Worm (Caenorhabditis elegans): Measurements from ENCODE around the gene cdc-25.2.

Gene cdc-25.2

ce11 chrV:1610097-1610496, 43.2 kb downstream of the cdc-25.2 start, which contains the start of gene nhr-177 (continued):
- TF ChIP-seq lsy-2 (tag; optimal IDR thresholded peaks at IDR 0.05) (no peak), ztf-11 (tag; optimal IDR thresholded peaks at IDR 0.05) (no peak), mbf-1 (tag; optimal IDR thresholded peaks at IDR 0.05) (no peak), aly-2 (tag; optimal IDR thresholded peaks at IDR 0.05) (no peak), egl-27 (tag; optimal IDR thresholded peaks at IDR 0.05) (no peak), lin-13 (GFP tag; optimal IDR thresholded peaks at IDR 0.05) (no peak), ztf-1 (GFP tag; conservative IDR thresholded peaks at IDR 0.05) (no peak), snpc-4 (tag; optimal IDR thresholded peaks at IDR 0.05) (no peak), elt-3 (tag; optimal IDR thresholded peaks at IDR 0.05) (no peak), ceh-82 (tag; optimal IDR thresholded peaks at IDR 0.05) (no peak), F13H6.1 (tag; optimal IDR thresholded peaks at IDR 0.05) (no peak), nhr-21 (tag; optimal IDR thresholded peaks at IDR 0.05) (no peak), nhr-12 (tag; optimal IDR thresholded peaks at IDR 0.05) (no peak), sma-9 (GFP tag; optimal IDR thresholded peaks at IDR 0.05) (peak; percentile 10), sma-9 (tag; optimal IDR thresholded peaks at IDR 0.05) (no peak)

DNA sequence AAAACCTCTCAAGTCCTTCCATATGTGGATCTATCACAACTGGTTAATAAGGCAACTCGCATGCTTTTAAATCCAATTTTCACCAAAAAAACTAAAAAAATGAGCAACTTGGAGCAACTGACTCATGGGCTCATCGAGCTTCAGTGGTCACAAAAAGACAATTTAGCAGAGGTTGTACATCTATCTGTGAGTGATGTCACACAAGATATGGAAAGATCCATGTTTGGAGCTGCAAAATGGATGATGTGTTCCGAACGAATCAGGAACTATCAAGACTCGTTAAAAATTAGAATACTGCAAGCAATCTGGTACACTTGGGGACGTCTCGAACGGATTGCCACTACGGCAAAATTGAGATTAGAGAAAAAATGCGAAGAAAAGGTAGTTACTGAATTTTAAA, 44.7 kb downstream of the cdc-25.2 start:
- TF ChIP-seq peb-1 (tag; optimal IDR thresholded peaks at IDR 0.05) (no peak), gmeb-1 (tag; optimal IDR thresholded peaks at IDR 0.05) (no peak), alr-1 (tag; optimal IDR thresholded peaks at IDR 0.05) (no peak), unc-55 (GFP tag; optimal IDR thresholded peaks at IDR 0.05) (no peak), unc-62 (GFP tag; optimal IDR thresholded peaks at IDR 0.05) (no peak), lin-39 (tag; optimal IDR thresholded peaks at IDR 0.05) (no peak), mdl-1 (tag; optimal IDR thresholded peaks at IDR 0.05) (no peak), sma-3 (GFP tag; optimal IDR thresholded peaks at IDR 0.05) (no peak), aly-2 (tag; optimal IDR thresholded peaks at IDR 0.05) (no peak), lsy-2 (tag; optimal IDR thresholded peaks at IDR 0.05) (no peak), Y55F3AM.14 (GFP tag; optimal IDR thresholded peaks at IDR 0.05) (no peak), skn-1 (tag; optimal IDR thresholded peaks at IDR 0.05) (no peak)

DNA sequence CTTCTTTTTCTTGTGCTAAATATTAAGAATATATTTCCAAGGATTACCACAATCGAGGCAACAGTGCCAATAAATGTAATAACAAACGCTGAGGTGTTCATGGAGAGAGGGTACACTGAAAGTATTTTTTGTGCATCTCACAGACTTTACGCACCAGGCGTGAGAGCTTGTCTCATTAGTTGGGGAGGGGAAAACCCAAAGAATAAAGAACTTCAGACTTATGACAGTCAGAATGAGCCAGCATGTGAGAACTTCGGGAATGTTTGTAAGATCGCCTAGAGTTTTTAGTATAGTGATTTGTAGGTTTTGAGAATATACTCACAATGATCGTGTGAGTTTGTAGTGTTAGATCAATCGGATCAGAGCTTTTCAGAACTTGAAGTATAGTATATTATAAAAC, 47.9 kb downstream of the cdc-25.2 start, which contains the start of gene srbc-41:
Gene srbc-41, minus strand, starts transcription at position 101 of the 400 bp plus-strand sequence.
- TF ChIP-seq dmd-4 (tag; optimal IDR thresholded peaks at IDR 0.05), result no peak
- TF ChIP-seq ztf-11 (tag; optimal IDR thresholded peaks at IDR 0.05), result no peak
- no peak for TF ChIP-seq egl-27 (tag; optimal IDR thresholded peaks at IDR 0.05)
- no peak for TF ChIP-seq nhr-11 (tag; optimal IDR thresholded peaks at IDR 0.05)
- TF ChIP-seq aly-2 (tag; optimal IDR thresholded peaks at IDR 0.05), result no peak
- TF ChIP-seq zag-1 (tag; optimal IDR thresholded peaks at IDR 0.05), result no peak

DNA sequence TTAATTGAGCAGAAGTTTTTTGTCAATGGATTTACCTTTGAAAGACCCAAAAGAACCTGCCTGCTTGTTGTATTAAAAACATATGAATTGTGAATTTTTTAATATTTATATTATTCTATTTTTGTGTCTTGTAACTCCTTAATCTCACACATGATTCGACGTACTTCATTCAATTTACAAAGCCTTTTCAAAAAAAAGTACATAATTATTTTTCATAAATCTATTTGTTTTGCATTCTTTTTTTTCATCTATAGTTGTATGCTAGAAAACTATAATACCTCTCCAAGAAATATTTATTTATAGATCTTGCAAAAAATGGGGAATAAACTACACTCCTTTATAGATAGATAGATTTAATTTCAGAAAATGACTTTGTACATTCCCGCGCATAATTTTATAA, 51.9 kb downstream of the cdc-25.2 start, which contains the start of gene nhr-179:
Gene nhr-179, minus strand, starts transcription at position 101 of the 400 bp plus-strand sequence.
- TF ChIP-seq R02D3.7 (tag; optimal IDR thresholded peaks at IDR 0.05) (no peak), unc-62 (GFP tag; optimal IDR thresholded peaks at IDR 0.05) (no peak), lin-39 (tag; optimal IDR thresholded peaks at IDR 0.05) (no peak), ztf-4 (tag; optimal IDR thresholded peaks at IDR 0.05) (no peak), Y55F3AM.14 (GFP tag; optimal IDR thresholded peaks at IDR 0.05) (no peak), sma-3 (GFP tag; optimal IDR thresholded peaks at IDR 0.05) (no peak), mdl-1 (tag; optimal IDR thresholded peaks at IDR 0.05) (no peak), dmd-4 (tag; optimal IDR thresholded peaks at IDR 0.05) (no peak), lin-13 (GFP tag; optimal IDR thresholded peaks at IDR 0.05) (no peak), aly-2 (tag; optimal IDR thresholded peaks at IDR 0.05) (no peak), unc-39 (tag; optimal IDR thresholded peaks at IDR 0.05) (no peak), ceh-82 (tag; optimal IDR thresholded peaks at IDR 0.05) (no peak), snpc-4 (tag; optimal IDR thresholded peaks at IDR 0.05) (no peak), lin-11 (tag; optimal IDR thresholded peaks at IDR 0.05) (no peak), fos-1 (tag; optimal IDR thresholded peaks at IDR 0.05) (no peak), nhr-23 (tag; optimal IDR thresholded peaks at IDR 0.05) (no peak), crh-2 (tag; optimal IDR thresholded peaks at IDR 0.05) (no peak), nhr-11 (tag; optimal IDR thresholded peaks at IDR 0.05) (no peak), gmeb-1 (tag; optimal IDR thresholded peaks at IDR 0.05) (no peak)

DNA sequence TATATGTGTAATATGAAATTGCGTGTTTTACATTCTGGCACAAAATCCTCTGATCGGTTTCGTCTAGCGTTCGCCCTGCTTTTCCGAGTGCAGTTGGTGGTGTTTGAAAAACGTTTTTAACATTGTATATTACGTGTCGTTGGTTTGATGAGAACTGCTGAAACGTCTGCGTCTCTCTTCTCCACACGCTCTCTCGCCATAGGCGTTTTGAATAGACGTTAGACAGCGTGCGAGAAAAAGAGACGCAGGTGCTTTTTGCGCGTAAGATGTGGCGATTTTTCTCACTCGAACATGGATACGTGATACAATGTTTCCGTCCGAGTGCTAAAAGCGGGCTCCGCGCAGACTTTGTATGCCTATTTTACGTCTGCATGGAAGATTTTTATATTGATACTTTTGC, 53.7 kb downstream of the cdc-25.2 start:
- TF ChIP-seq snpc-4 (tag; optimal IDR thresholded peaks at IDR 0.05), result no peak

Data from whole organism, L2 larva.